Fruit fly (Drosophila melanogaster): ENCODE data around the gene CG10621.

DNA sequence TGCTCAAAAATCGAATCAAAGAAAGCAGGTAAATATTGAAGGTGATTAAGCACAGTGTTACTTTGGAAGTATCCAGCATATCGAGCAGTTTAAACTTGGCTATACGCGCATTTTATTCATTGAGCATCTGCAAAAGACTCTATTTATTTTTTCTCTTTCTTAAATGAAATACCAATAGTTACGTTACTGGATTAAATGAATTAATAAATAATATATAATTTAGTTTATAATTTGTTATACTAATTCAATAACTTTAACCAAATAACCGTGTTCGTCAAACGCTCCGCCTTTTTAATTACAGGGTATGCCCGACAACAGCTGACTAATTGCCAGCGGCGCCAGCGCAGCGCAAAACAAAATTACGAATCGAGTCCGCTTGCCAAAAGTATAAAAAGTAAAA lies 12.6 kb upstream of the CG10621 start:
- TF ChIP-seq Hr78 (GFP tag; optimal IDR thresholded peaks at IDR 0.05): no peak
- no peak for TF ChIP-seq ey (GFP tag; optimal IDR thresholded peaks at IDR 0.05)
- TF ChIP-seq psq (GFP tag; optimal IDR thresholded peaks at IDR 0.05): peak; percentile 60
- no peak for TF ChIP-seq Dfd (GFP tag; optimal IDR thresholded peaks at IDR 0.05)
- no peak for TF ChIP-seq Rel (GFP tag; optimal IDR thresholded peaks at IDR 0.05)
- peak; percentile 16 for TF ChIP-seq Rel (tag; optimal IDR thresholded peaks at IDR 0.05)
- TF ChIP-seq CrebA (GFP tag; optimal IDR thresholded peaks at IDR 0.05; ENCODE audit: borderline replicate concordance): no peak
- peak; percentile 73 for TF ChIP-seq Sp1 (GFP tag; optimal IDR thresholded peaks at IDR 0.05)
- no peak for TF ChIP-seq Vsx2 (GFP tag; optimal IDR thresholded peaks at IDR 0.05; ENCODE audit: partially characterized antibody)
- TF ChIP-seq br (GFP tag; optimal IDR thresholded peaks at IDR 0.05): no peak
- TF ChIP-seq usp (GFP tag; optimal IDR thresholded peaks at IDR 0.05): no peak
- TF ChIP-seq Mio (GFP tag; optimal IDR thresholded peaks at IDR 0.05): no peak
- no peak for TF ChIP-seq fru (GFP tag; optimal IDR thresholded peaks at IDR 0.05)
- TF ChIP-seq h (GFP tag; optimal IDR thresholded peaks at IDR 0.05): no peak
